Worm (Caenorhabditis elegans) whole organism, L2 larva: ENCODE data around the gene H03A11.2.
A peak's percentile ranks its signal among the peaks of the same experiment; 100 is the strongest.

Source experiments
- C34F6.9 ChIP-seq: fragments of 150-350 bp; optimal IDR thresholded peaks from 2 replicates; lab custom pipeline; 2014; ENCODE audit warnings: missing biosample characterization, missing genetic modification characterization
- F13H6.1 ChIP-seq: sonication (generic microtip); optimal IDR thresholded peaks from 2 replicates; lab custom pipeline; 2016; ENCODE audit warnings: missing genetic modification characterization, missing compliant biosample characterization
- R02D3.7 ChIP-seq: fragments of 150-350 bp; optimal IDR thresholded peaks from 2 replicates; lab custom pipeline; 2014; ENCODE audit warnings: missing biosample characterization, missing genetic modification characterization
- aly-2 ChIP-seq: fragments of 150-350 bp; optimal IDR thresholded peaks from 2 replicates; lab custom pipeline; 2014; ENCODE audit warnings: missing biosample characterization, missing genetic modification characterization
- ama-1 ChIP-seq: fragments of 150-350 bp; optimal IDR thresholded peaks from 2 replicates; lab custom pipeline; 2018; ENCODE audit warnings: inconsistent platforms
- ceh-16 ChIP-seq: fragments of 150-350 bp; optimal IDR thresholded peaks from 2 replicates; lab custom pipeline; 2014; ENCODE audit warnings: missing biosample characterization, missing genetic modification characterization
- crh-2 ChIP-seq: sonication (generic microtip); optimal IDR thresholded peaks from 2 replicates; lab custom pipeline; 2017; ENCODE audit warnings: missing biosample characterization, missing genetic modification characterization
- dmd-4 ChIP-seq: sonication (generic microtip); optimal IDR thresholded peaks from 2 replicates; lab custom pipeline; 2017; ENCODE audit warnings: missing biosample characterization, missing genetic modification characterization
- egl-27 ChIP-seq: sonication (generic microtip); optimal IDR thresholded peaks from 3 replicates; lab custom pipeline; 2017; ENCODE audit warnings: missing biosample characterization, missing genetic modification reagents, missing genetic modification characterization
- elt-1 ChIP-seq: fragments of 150-350 bp; optimal IDR thresholded peaks from 2 replicates; lab custom pipeline; 2014; ENCODE audit warnings: missing biosample characterization, missing genetic modification characterization
- fos-1 ChIP-seq: fragments of 150-350 bp; optimal IDR thresholded peaks from 2 replicates; lab custom pipeline; 2014; ENCODE audit warnings: missing biosample characterization, missing genetic modification characterization
- gmeb-1 ChIP-seq: fragments of 150-350 bp; optimal IDR thresholded peaks from 2 replicates; lab custom pipeline; 2014; ENCODE audit warnings: missing biosample characterization, missing genetic modification characterization
- lin-11 ChIP-seq: fragments of 150-350 bp; sonication (generic microtip); optimal IDR thresholded peaks from 2 replicates; lab custom pipeline; 2014; ENCODE audit warnings: missing biosample characterization, missing genetic modification characterization, inconsistent platforms, mixed read lengths
- lin-13 ChIP-seq: fragments of 150-350 bp; optimal IDR thresholded peaks from 2 replicates; lab custom pipeline; 2014; ENCODE audit warnings: missing biosample characterization, missing genetic modification reagents, missing genetic modification characterization
- lin-39 ChIP-seq: fragments of 150-350 bp; optimal IDR thresholded peaks from 2 replicates; lab custom pipeline; 2014; ENCODE audit warnings: missing biosample characterization, missing genetic modification reagents, missing genetic modification characterization
- lsy-2 ChIP-seq, 2 experiments: fragments of 150-350 bp in 1 of 2; sonication (generic microtip) in 1 of 2; optimal IDR thresholded peaks; 2 replicates each; lab custom pipeline; 2014 to 2017; ENCODE audit warnings: missing biosample characterization in 2 of 2, missing genetic modification characterization in 2 of 2
- mab-5 ChIP-seq: fragments of 150-350 bp; optimal IDR thresholded peaks from 2 replicates; lab custom pipeline; 2014; ENCODE audit warnings: missing biosample characterization, missing genetic modification characterization
- nhr-10 ChIP-seq: sonication (generic microtip); optimal IDR thresholded peaks from 2 replicates; lab custom pipeline; 2017; ENCODE audit warnings: missing biosample characterization, missing genetic modification characterization
- nhr-12 ChIP-seq: fragments of 150-350 bp; optimal IDR thresholded peaks from 2 replicates; lab custom pipeline; 2014; ENCODE audit warnings: missing biosample characterization, missing genetic modification characterization
- nhr-129 ChIP-seq: fragments of 150-350 bp; optimal IDR thresholded peaks from 2 replicates; lab custom pipeline; 2014; ENCODE audit warnings: missing biosample characterization, missing genetic modification characterization
- nhr-23 ChIP-seq: fragments of 150-350 bp; optimal IDR thresholded peaks from 2 replicates; lab custom pipeline; 2014; ENCODE audit warnings: missing biosample characterization, missing genetic modification reagents, missing genetic modification characterization
- nhr-237 ChIP-seq: fragments of 150-350 bp; optimal IDR thresholded peaks from 2 replicates; lab custom pipeline; 2014; ENCODE audit warnings: missing biosample characterization, missing genetic modification characterization
- nhr-25 ChIP-seq: fragments of 150-350 bp; sonication (generic microtip); optimal IDR thresholded peaks from 3 replicates; lab custom pipeline; 2014; ENCODE audit warnings: missing biosample characterization, missing genetic modification characterization
- nhr-6 ChIP-seq: fragments of 150-350 bp; optimal IDR thresholded peaks from 2 replicates; lab custom pipeline; 2014; ENCODE audit warnings: missing biosample characterization, missing genetic modification characterization
- sem-4 ChIP-seq: fragments of 150-350 bp; optimal IDR thresholded peaks from 2 replicates; lab custom pipeline; 2014; ENCODE audit warnings: missing biosample characterization, missing genetic modification reagents, missing genetic modification characterization
- sma-3 ChIP-seq: sonication (generic microtip); optimal IDR thresholded peaks from 2 replicates; lab custom pipeline; 2016; ENCODE audit warnings: missing genetic modification reagents, missing genetic modification characterization, missing compliant biosample characterization
- sma-9 ChIP-seq, 2 experiments: fragments of 150-350 bp in 1 of 2; sonication (generic microtip) in 1 of 2; optimal IDR thresholded peaks; 2 replicates each; lab custom pipeline; 2014 to 2016; ENCODE audit warnings: missing genetic modification characterization in 2 of 2, mild to moderate bottlenecking in 1 of 2, missing biosample characterization in 1 of 2, missing compliant biosample characterization in 1 of 2, missing genetic modification reagents in 1 of 2, moderate library complexity in 1 of 2
- snpc-4 ChIP-seq: fragments of 150-350 bp; optimal IDR thresholded peaks from 2 replicates; lab custom pipeline; 2014; ENCODE audit warnings: missing biosample characterization, missing genetic modification characterization
- unc-39 ChIP-seq: fragments of 150-350 bp; optimal IDR thresholded peaks from 2 replicates; lab custom pipeline; 2014; ENCODE audit warnings: missing biosample characterization, missing genetic modification characterization
- unc-55 ChIP-seq: fragments of 150-350 bp; sonication (generic microtip); optimal IDR thresholded peaks from 3 replicates; lab custom pipeline; 2014; ENCODE audit warnings: missing biosample characterization, missing genetic modification reagents, missing genetic modification characterization
- unc-62 ChIP-seq: fragments of 150-350 bp; optimal IDR thresholded peaks from 2 replicates; lab custom pipeline; 2014; ENCODE audit warnings: missing biosample characterization, missing genetic modification reagents, missing genetic modification characterization
- ztf-1 ChIP-seq: fragments of 200-800 bp; sonication (Bioruptor generic); conservative IDR thresholded peaks from 2 replicates; pipeline ENCODE4 v1.3.6; 2022; ENCODE audit warnings: missing genetic modification characterization, missing compliant biosample characterization
- ztf-11 ChIP-seq: sonication (generic microtip); optimal IDR thresholded peaks from 2 replicates; lab custom pipeline; 2017; ENCODE audit warnings: missing biosample characterization, missing genetic modification characterization
- ztf-4 ChIP-seq: fragments of 150-350 bp; optimal IDR thresholded peaks from 2 replicates; lab custom pipeline; 2014; ENCODE audit warnings: missing biosample characterization, missing genetic modification characterization

The H03A11.2 gene

ce11 chrX:15264593-15264992 lies 34.1 kb upstream of the H03A11.2 start:
- no peak for TF ChIP-seq nhr-23 (tag; lab: Kevin White, UChicago)
- TF ChIP-seq ztf-4 (tag; lab: Kevin White, UChicago): no peak
- no peak for TF ChIP-seq unc-39
- peak; percentile 40 for TF ChIP-seq sma-9 (GFP tag; optimal IDR thresholded peaks at IDR 0.05; lab: Kevin White, UChicago)
- no peak for TF ChIP-seq sma-9 (tag; optimal IDR thresholded peaks at IDR 0.05; lab: Kevin White, UChicago)
- TF ChIP-seq crh-2 (tag; lab: Kevin White, UChicago): no peak
- no peak for TF ChIP-seq elt-1
- peak; percentile 11 for TF ChIP-seq sma-3 (GFP tag; lab: Kevin White, UChicago)
- no peak for TF ChIP-seq egl-27 (tag; lab: Kevin White, UChicago)
- TF ChIP-seq nhr-12 (tag; lab: Kevin White, UChicago): no peak
- no peak for TF ChIP-seq ceh-16 (tag; lab: Kevin White, UChicago)
- peak; percentile 48 for TF ChIP-seq sem-4 (tag; lab: Kevin White, UChicago)

DNA sequence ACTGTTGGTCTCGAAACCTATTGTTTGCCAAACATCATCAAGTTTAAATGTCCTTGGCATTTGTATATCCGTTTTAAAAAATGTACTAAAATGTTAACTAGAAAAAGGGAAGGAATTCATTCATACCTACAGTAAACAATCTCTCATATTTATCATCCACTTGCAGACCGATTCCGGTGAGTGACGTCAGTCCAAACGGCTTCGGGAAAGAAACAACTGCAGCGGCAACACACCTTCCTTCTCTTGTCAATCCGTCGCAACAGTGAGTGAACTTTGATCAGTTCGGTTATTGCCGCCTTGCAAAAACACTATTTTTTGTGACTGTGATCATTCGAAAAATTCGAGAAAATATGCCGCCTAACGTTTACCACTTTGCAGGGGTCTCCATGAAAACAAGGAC lies 33.7 kb upstream of the H03A11.2 start:
- TF ChIP-seq nhr-25 (tag; lab: Kevin White, UChicago): peak; percentile 16
- no peak for TF ChIP-seq nhr-129 (tag; lab: Kevin White, UChicago)
- peak; percentile 52 for TF ChIP-seq sma-3 (GFP tag; lab: Kevin White, UChicago)
- TF ChIP-seq sma-9 (GFP tag; optimal IDR thresholded peaks at IDR 0.05; lab: Kevin White, UChicago): peak; percentile 45
- no peak for TF ChIP-seq sma-9 (tag; optimal IDR thresholded peaks at IDR 0.05; lab: Kevin White, UChicago)

ce11 chrX:15262875-15263274 lies 32.4 kb upstream of the H03A11.2 start:
- no peak for TF ChIP-seq fos-1 (tag; lab: Kevin White, UChicago)
- TF ChIP-seq F13H6.1: no peak
- TF ChIP-seq snpc-4: no peak
- TF ChIP-seq elt-1: no peak
- TF ChIP-seq lin-11: no peak
- no peak for TF ChIP-seq nhr-23 (tag; lab: Kevin White, UChicago)
- no peak for TF ChIP-seq unc-62 (GFP tag; lab: Kevin White, UChicago)
- TF ChIP-seq lin-13 (GFP tag; lab: Kevin White, UChicago): no peak
- no peak for TF ChIP-seq mab-5 (tag; lab: Kevin White, UChicago)
- TF ChIP-seq lsy-2 (tag; optimal IDR thresholded peaks at IDR 0.05; lab: Kevin White, UChicago): no peak
- no peak for TF ChIP-seq sem-4 (tag; lab: Kevin White, UChicago)
- no peak for TF ChIP-seq aly-2 (tag; lab: Kevin White, UChicago)
- TF ChIP-seq nhr-6 (tag; lab: Kevin White, UChicago): no peak
- TF ChIP-seq C34F6.9 (tag; lab: Kevin White, UChicago): no peak
- no peak for TF ChIP-seq nhr-10
- TF ChIP-seq ztf-1 (GFP tag; lab: Robert Waterston, UW): no peak
- no peak for TF ChIP-seq sma-3 (GFP tag; lab: Kevin White, UChicago)

DNA sequence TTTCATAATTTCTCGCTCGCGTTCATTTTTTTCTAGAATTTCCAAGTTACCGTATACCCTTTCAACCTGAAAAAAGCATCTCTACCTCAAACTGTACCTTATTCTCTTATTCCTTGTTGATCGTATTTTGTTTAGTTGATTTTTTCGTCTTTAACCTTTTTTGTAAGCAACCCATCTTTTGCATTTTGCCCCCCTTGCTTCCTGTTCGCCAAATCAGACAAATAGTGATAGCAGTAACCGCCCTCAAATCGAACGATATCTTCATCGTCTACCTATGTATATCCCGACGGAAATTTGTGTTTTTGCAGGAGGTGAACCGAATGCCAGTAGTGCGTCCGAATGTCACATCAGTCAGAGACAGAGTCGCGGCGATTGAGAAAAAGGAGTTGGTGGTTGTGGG lies 32.0 kb upstream of the H03A11.2 start, which contains the start of gene F46F2.5:
Gene F46F2.5, plus strand, starts transcription at position 301 of the 400 bp plus-strand sequence.
- no peak for TF ChIP-seq nhr-6 (tag; lab: Kevin White, UChicago)
- TF ChIP-seq egl-27 (tag; lab: Kevin White, UChicago): no peak
- TF ChIP-seq ztf-4 (tag; lab: Kevin White, UChicago): no peak
- TF ChIP-seq mab-5 (tag; lab: Kevin White, UChicago): no peak
- no peak for TF ChIP-seq ceh-16 (tag; lab: Kevin White, UChicago)
- TF ChIP-seq lin-39 (tag; lab: Kevin White, UChicago): no peak
- no peak for TF ChIP-seq unc-55 (GFP tag; lab: Kevin White, UChicago)
- no peak for TF ChIP-seq gmeb-1 (tag; lab: Kevin White, UChicago)
- no peak for TF ChIP-seq nhr-12 (tag; lab: Kevin White, UChicago)
- TF ChIP-seq sma-3 (GFP tag; lab: Kevin White, UChicago): no peak
- TF ChIP-seq nhr-237: no peak
- no peak for TF ChIP-seq ztf-11
- no peak for TF ChIP-seq R02D3.7 (tag; lab: Kevin White, UChicago)
- no peak for TF ChIP-seq unc-62 (GFP tag; lab: Kevin White, UChicago)
- TF ChIP-seq fos-1 (tag; lab: Kevin White, UChicago): no peak
- no peak for TF ChIP-seq dmd-4 (tag; lab: Kevin White, UChicago)
- no peak for TF ChIP-seq unc-39
- no peak for TF ChIP-seq ama-1
